Fruit fly (Drosophila melanogaster): ENCODE measurements around the gene cal1.
A peak's percentile ranks its signal among the peaks of the same experiment; 100 is the strongest.

The cal1 gene

dm6 chr3R:17042838-17043569 lies 45.1 kb upstream of the cal1 start, which contains the start of the genes bdwf and Patr-1 (continued):
- TF ChIP-seq Vsx1 (GFP tag; optimal IDR thresholded peaks at IDR 0.05) (no peak), CG18262 (tag; optimal IDR thresholded peaks at IDR 0.05) (peak; percentile 52), pho (GFP tag; optimal IDR thresholded peaks at IDR 0.05) (no peak), da (GFP tag; optimal IDR thresholded peaks at IDR 0.05) (no peak), Lhr (GFP tag; optimal IDR thresholded peaks at IDR 0.05) (peak; percentile 27), bigmax (GFP tag; optimal IDR thresholded peaks at IDR 0.05) (no peak), jumu (GFP tag; optimal IDR thresholded peaks at IDR 0.05) (no peak), CG17802 (tag; optimal IDR thresholded peaks at IDR 0.05) (no peak), Fer2 (tag; optimal IDR thresholded peaks at IDR 0.05) (no peak), seq (GFP tag; IDR thresholded peaks at IDR 0.05) (no peak), CG31365 (tag; optimal IDR thresholded peaks at IDR 0.05) (no peak), CG7928 (GFP tag; optimal IDR thresholded peaks at IDR 0.05) (no peak), wek (GFP tag; optimal IDR thresholded peaks at IDR 0.05) (no peak), onecut (GFP tag; IDR thresholded peaks at IDR 0.05) (no peak), E2f1 (GFP tag; IDR thresholded peaks at IDR 0.05) (no peak), CG10431 (GFP tag; optimal IDR thresholded peaks at IDR 0.05) (no peak), aop (GFP tag; IDR thresholded peaks at IDR 0.05) (no peak), Poxn (GFP tag; IDR thresholded peaks at IDR 0.05) (no peak), esg (GFP tag; conservative IDR thresholded peaks at IDR 0.05) (no peak), vnd (GFP tag; IDR thresholded peaks at IDR 0.05; ENCODE audit: partially characterized antibody) (peak; percentile 93), CG31388 (GFP tag; optimal IDR thresholded peaks at IDR 0.05) (no peak), Spps (tag; optimal IDR thresholded peaks at IDR 0.05) (no peak), CG10462 (GFP tag; optimal IDR thresholded peaks at IDR 0.05) (no peak), dimm (GFP tag; IDR thresholded peaks at IDR 0.05) (no peak), NfI (GFP tag; optimal IDR thresholded peaks at IDR 0.05) (no peak), CG13287 (GFP tag; IDR thresholded peaks at IDR 0.05; ENCODE audit: partially characterized antibody) (peak; percentile 89), CG4328 (GFP tag; optimal IDR thresholded peaks at IDR 0.05) (no peak), Nf-YC (tag; optimal IDR thresholded peaks at IDR 0.05) (peak; percentile 2), CG10543 (GFP tag; optimal IDR thresholded peaks at IDR 0.05) (peak; percentile 10), Dfd (GFP tag; optimal IDR thresholded peaks at IDR 0.05) (no peak), C15 (GFP tag; IDR thresholded peaks at IDR 0.05) (no peak), dan (GFP tag; IDR thresholded peaks at IDR 0.05) (no peak), Dref (GFP tag; IDR thresholded peaks at IDR 0.05) (peak; percentile 87), Xrp1 (GFP tag; IDR thresholded peaks at IDR 0.05) (no peak), CG9797 (GFP tag; optimal IDR thresholded peaks at IDR 0.05) (no peak), pros (GFP tag; optimal IDR thresholded peaks at IDR 0.05) (no peak), HHEX (GFP tag; optimal IDR thresholded peaks at IDR 0.05) (no peak), ttk (GFP tag; IDR thresholded peaks at IDR 0.05) (no peak), tio (GFP tag; optimal IDR thresholded peaks at IDR 0.05) (no peak), CG15696 (tag; optimal IDR thresholded peaks at IDR 0.05) (no peak), TFAM (GFP tag; optimal IDR thresholded peaks at IDR 0.05) (no peak), CG12219 (GFP tag; optimal IDR thresholded peaks at IDR 0.05) (no peak), CG1602 (GFP tag; optimal IDR thresholded peaks at IDR 0.05) (no peak), br (optimal IDR thresholded peaks at IDR 0.05) (no peak), tna (GFP tag; IDR thresholded peaks at IDR 0.05; ENCODE audit: partially characterized antibody) (peak; percentile 89), Sox100B (GFP tag; optimal IDR thresholded peaks at IDR 0.05) (peak; percentile 43), knrl (GFP tag; IDR thresholded peaks at IDR 0.05; ENCODE audit: partially characterized antibody) (peak; percentile 94), cas (GFP tag; IDR thresholded peaks at IDR 0.05) (no peak), CG31441 (GFP tag; IDR thresholded peaks at IDR 0.05) (no peak), stc (GFP tag; IDR thresholded peaks at IDR 0.05) (0 out of 2 replicates have a peak, but pooled peaks have one; percentile 6), kay (GFP tag; optimal IDR thresholded peaks at IDR 0.05) (no peak)

Measured in whole organism, embryonic.